Worm (Caenorhabditis elegans): ENCODE data around the gene ttr-8.

The ttr-8 gene

DNA sequence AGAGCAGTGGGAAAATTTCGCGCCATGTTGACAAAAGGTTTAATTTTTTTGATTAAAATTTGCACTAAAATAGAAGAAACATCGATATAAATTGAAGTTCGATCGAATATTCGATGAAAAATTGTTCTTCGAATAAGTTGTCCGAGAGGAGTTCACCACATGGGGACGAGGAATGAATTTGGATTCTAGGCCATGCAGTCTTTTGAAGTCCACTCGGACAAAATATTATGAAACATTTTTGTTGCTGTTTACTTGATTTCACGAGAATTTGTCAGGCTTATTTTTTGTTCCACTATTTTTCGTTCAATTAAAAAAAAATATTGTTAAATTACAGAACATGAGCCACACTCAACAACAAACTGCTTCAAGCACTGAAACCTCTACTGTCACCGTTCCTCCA, 44.5 kb downstream of the ttr-8 start, which contains the start of the genes cux-7 and C07H6.2:
TSS of gene cux-7 (minus strand) at position 174 of the 400 bp plus-strand sequence.
TSS of gene C07H6.2 (plus strand) at position 338 of the 400 bp plus-strand sequence.
- TF ChIP-seq rbr-2 (tag; optimal IDR thresholded peaks at IDR 0.05) (peak; percentile 90), jun-1 (tag; optimal IDR thresholded peaks at IDR 0.05) (no peak), ztf-11 (tag; optimal IDR thresholded peaks at IDR 0.05) (no peak), aly-2 (tag; optimal IDR thresholded peaks at IDR 0.05) (no peak), T26A8.4 (GFP tag; IDR thresholded peaks at IDR 0.05) (peak; percentile 86), dmd-8 (GFP tag; IDR thresholded peaks at IDR 0.05) (no peak), fos-1 (tag; optimal IDR thresholded peaks at IDR 0.05) (no peak), arid-1 (GFP tag; conservative IDR thresholded peaks at IDR 0.05) (peak; percentile 88), F49E8.2 (tag; optimal IDR thresholded peaks at IDR 0.05; ENCODE audit: borderline replicate concordance) (peak; percentile 90), hlh-30 (tag; optimal IDR thresholded peaks at IDR 0.05; ENCODE audit: insufficient read depth) (no peak), saeg-2 (GFP tag; IDR thresholded peaks at IDR 0.05) (no peak), Y5F2A.4 (GFP tag; optimal IDR thresholded peaks at IDR 0.05) (no peak), mdt-29 (GFP tag; IDR thresholded peaks at IDR 0.05) (peak; percentile 77; the same call in 1 of the 2 replicates), egl-27 (tag; optimal IDR thresholded peaks at IDR 0.05) (no peak), dpl-1 (GFP tag; optimal IDR thresholded peaks at IDR 0.05) (peak; percentile 92), D1046.2 (GFP tag; IDR thresholded peaks at IDR 0.05) (peak; percentile 88; the same call in 1 of the 2 replicates), nhr-111 (GFP tag; optimal IDR thresholded peaks at IDR 0.05) (no peak), ceh-44 (GFP tag; IDR thresholded peaks at IDR 0.05) (peak; percentile 93), ceh-28 (tag; optimal IDR thresholded peaks at IDR 0.05) (no peak), mes-2 (tag; optimal IDR thresholded peaks at IDR 0.05; ENCODE audit: poor library complexity, severe bottlenecking) (peak; percentile 100), ztf-7 (tag; optimal IDR thresholded peaks at IDR 0.05) (no peak), spr-3 (GFP tag; optimal IDR thresholded peaks at IDR 0.05) (peak; percentile 47), daf-12 (tag; optimal IDR thresholded peaks at IDR 0.05) (no peak), nhr-48 (tag; optimal IDR thresholded peaks at IDR 0.05) (no peak), snpc-1.2 (GFP tag; IDR thresholded peaks at IDR 0.05) (no peak; the same call in 1 of the 2 replicates), fkh-10 (GFP tag; optimal IDR thresholded peaks at IDR 0.05) (peak; percentile 42), lsy-2 (tag; optimal IDR thresholded peaks at IDR 0.05) (peak; percentile 60 to 96), unc-62 (GFP tag; optimal IDR thresholded peaks at IDR 0.05 in 1 of 2) (peak in 1 of 2 experiments; percentile 97), unc-62 (tag; optimal IDR thresholded peaks at IDR 0.05) (no peak), php-3 (GFP tag; IDR thresholded peaks at IDR 0.05) (peak; percentile 57), madf-5 (GFP tag; IDR thresholded peaks at IDR 0.05) (0 out of 4 replicates have a peak, but pooled peaks of 1 of the 2 experiments have one; percentile 50), set-16 (GFP tag; IDR thresholded peaks at IDR 0.05) (no peak; the same call in 1 of the 2 replicates), hmg-1.1 (GFP tag; IDR thresholded peaks at IDR 0.05) (peak; percentile 79), mdl-1 (tag; optimal IDR thresholded peaks at IDR 0.05) (peak in 1 of 2 experiments; percentile 19), dve-1 (tag; optimal IDR thresholded peaks at IDR 0.05; ENCODE audit: insufficient read depth) (peak; percentile 92), sdz-12 (GFP tag; optimal IDR thresholded peaks at IDR 0.05) (peak; percentile 98), pqm-1 (tag; optimal IDR thresholded peaks at IDR 0.05) (no peak), nhr-237 (tag; optimal IDR thresholded peaks at IDR 0.05) (no peak), dmd-6 (GFP tag; IDR thresholded peaks at IDR 0.05) (peak; percentile 95), lin-39 (tag; optimal IDR thresholded peaks at IDR 0.05) (no peak), ceh-32 (tag; optimal IDR thresholded peaks at IDR 0.05; ENCODE audit: poor library complexity) (peak; percentile 66), nhr-76 (tag; optimal IDR thresholded peaks at IDR 0.05) (no peak), Y48G9A.11 (GFP tag; IDR thresholded peaks at IDR 0.05) (peak; percentile 94), daf-16 (GFP tag; optimal IDR thresholded peaks at IDR 0.05) (peak; percentile 68 to 88), daf-16 (tag; optimal IDR thresholded peaks at IDR 0.05) (peak; percentile 90), Y105C5A.15 (GFP tag; IDR thresholded peaks at IDR 0.05) (no peak), ces-1 (GFP tag; optimal IDR thresholded peaks at IDR 0.05) (peak; percentile 5), ZK546.5 (tag; optimal IDR thresholded peaks at IDR 0.05) (peak in 1 of 2 experiments; percentile 24), unc-39 (tag; optimal IDR thresholded peaks at IDR 0.05) (no peak), mxl-2 (GFP tag; conservative IDR thresholded peaks at IDR 0.05) (peak; percentile 82), lin-13 (GFP tag; optimal IDR thresholded peaks at IDR 0.05) (peak; percentile 85), zip-2 (tag; optimal IDR thresholded peaks at IDR 0.05) (no peak)
